Worm (Caenorhabditis elegans) whole organism, late embryonic: ENCODE results near the gene T23B7.3.

ENCODE experiments used
- F13H6.1 ChIP-seq: sonication (generic microtip); optimal IDR thresholded peaks from 2 replicates; lab custom pipeline; 2016; ENCODE audit warnings: missing genetic modification characterization, missing compliant biosample characterization
- K02D7.2 ChIP-seq: sonication (generic microtip); optimal IDR thresholded peaks from 2 replicates; lab custom pipeline; 2017; ENCODE audit warnings: mild to moderate bottlenecking, missing genetic modification characterization, missing compliant biosample characterization
- Y22D7AL.16 ChIP-seq: sonication (generic microtip); optimal IDR thresholded peaks from 2 replicates; lab custom pipeline; 2016; ENCODE audit warnings: missing genetic modification characterization, missing compliant biosample characterization
- ahr-1 ChIP-seq: sonication (generic microtip); optimal IDR thresholded peaks from 2 replicates; lab custom pipeline; 2016; ENCODE audit warnings: missing genetic modification characterization, missing compliant biosample characterization
- ceh-14 ChIP-seq: sonication (generic microtip); optimal IDR thresholded peaks from 2 replicates; lab custom pipeline; 2016; ENCODE audit warnings: missing genotype, missing genetic modification characterization, missing compliant biosample characterization
- ceh-18 ChIP-seq: sonication (generic microtip); optimal IDR thresholded peaks from 2 replicates; lab custom pipeline; 2016; ENCODE audit warnings: missing genetic modification characterization, missing compliant biosample characterization
- ceh-19 ChIP-seq: fragments of 200-800 bp; sonication (Bioruptor generic); optimal IDR thresholded peaks from 2 replicates; lab custom pipeline; 2018; ENCODE audit warnings: mild to moderate bottlenecking, missing genetic modification characterization, missing compliant biosample characterization
- ceh-2 ChIP-seq: sonication (generic microtip); optimal IDR thresholded peaks from 2 replicates; lab custom pipeline; 2016; ENCODE audit warnings: missing genotype, missing genetic modification characterization, missing compliant biosample characterization
- ceh-22 ChIP-seq: sonication (generic microtip); optimal IDR thresholded peaks from 2 replicates; lab custom pipeline; 2017; ENCODE audit warnings: missing biosample characterization, missing genetic modification characterization
- ceh-24 ChIP-seq: sonication (generic microtip); optimal IDR thresholded peaks from 2 replicates; lab custom pipeline; 2016; ENCODE audit warnings: mild to moderate bottlenecking, missing genetic modification characterization, missing compliant biosample characterization
- ceh-31 ChIP-seq: sonication (generic microtip); optimal IDR thresholded peaks from 2 replicates; lab custom pipeline; 2016; ENCODE audit warnings: missing genetic modification characterization, missing compliant biosample characterization
- ceh-34 ChIP-seq: sonication (generic microtip); optimal IDR thresholded peaks from 2 replicates; lab custom pipeline; 2016; ENCODE audit warnings: mild to moderate bottlenecking, missing genetic modification characterization, missing compliant biosample characterization
- ceh-48 ChIP-seq: sonication (generic microtip); optimal IDR thresholded peaks from 2 replicates; lab custom pipeline; 2016; ENCODE audit warnings: missing genetic modification characterization, inconsistent platforms, missing compliant biosample characterization
- ceh-6 ChIP-seq: fragments of 200-800 bp; sonication (Bioruptor generic); optimal IDR thresholded peaks from 2 replicates; lab custom pipeline; 2018; ENCODE audit warnings: mild to moderate bottlenecking, missing genetic modification characterization, missing compliant biosample characterization
- ceh-9 ChIP-seq: sonication (generic microtip); optimal IDR thresholded peaks from 2 replicates; lab custom pipeline; 2016; ENCODE audit warnings: mild to moderate bottlenecking, missing genetic modification characterization, inconsistent platforms, missing compliant biosample characterization
- che-1 ChIP-seq: sonication (generic microtip); optimal IDR thresholded peaks from 2 replicates; lab custom pipeline; 2016; ENCODE audit warnings: mild to moderate bottlenecking, missing genetic modification characterization, missing compliant biosample characterization
- elt-4 ChIP-seq: sonication (generic microtip); optimal IDR thresholded peaks from 2 replicates; lab custom pipeline; 2016; ENCODE audit warnings: missing genetic modification characterization, missing compliant biosample characterization
- eyg-1 ChIP-seq: sonication (generic microtip); optimal IDR thresholded peaks from 2 replicates; lab custom pipeline; 2016; ENCODE audit warnings: missing genotype, missing genetic modification characterization, missing compliant biosample characterization
- fax-1 ChIP-seq: sonication (generic microtip); optimal IDR thresholded peaks from 2 replicates; lab custom pipeline; 2016; ENCODE audit warnings: missing genotype, missing genetic modification characterization, missing compliant biosample characterization
- fkh-10 ChIP-seq: fragments of 150-350 bp; optimal IDR thresholded peaks from 2 replicates; lab custom pipeline; 2014; ENCODE audit warnings: missing biosample characterization, missing genetic modification reagents, missing genetic modification characterization
- fkh-6 ChIP-seq: sonication (generic microtip); optimal IDR thresholded peaks from 2 replicates; lab custom pipeline; 2016; ENCODE audit warnings: missing genetic modification characterization, missing compliant biosample characterization
- hlh-13 ChIP-seq: fragments of 200-800 bp; sonication (Bioruptor generic); optimal IDR thresholded peaks from 2 replicates; lab custom pipeline; 2018; ENCODE audit warnings: mild to moderate bottlenecking, missing genetic modification characterization, missing compliant biosample characterization
- hlh-15 ChIP-seq: sonication (generic microtip); optimal IDR thresholded peaks from 2 replicates; lab custom pipeline; 2016; ENCODE audit warnings: missing genetic modification characterization, missing compliant biosample characterization
- hlh-6 ChIP-seq: sonication (generic microtip); optimal IDR thresholded peaks from 2 replicates; lab custom pipeline; 2016; ENCODE audit warnings: missing genotype, missing genetic modification characterization, missing compliant biosample characterization
- hlh-8 ChIP-seq: sonication (generic microtip); optimal IDR thresholded peaks from 2 replicates; lab custom pipeline; 2016; ENCODE audit warnings: missing genotype, missing genetic modification characterization, missing compliant biosample characterization
- lim-6 ChIP-seq: sonication (generic microtip); optimal IDR thresholded peaks from 2 replicates; lab custom pipeline; 2016; ENCODE audit warnings: missing genetic modification characterization, missing compliant biosample characterization
- mec-3 ChIP-seq: sonication (generic microtip); optimal IDR thresholded peaks from 2 replicates; lab custom pipeline; 2016; ENCODE audit warnings: borderline replicate concordance, missing genetic modification characterization, missing compliant biosample characterization
- nfya-1 ChIP-seq: sonication (generic microtip); optimal IDR thresholded peaks from 2 replicates; lab custom pipeline; 2017; ENCODE audit warnings: missing genetic modification characterization, mild to moderate bottlenecking, missing compliant biosample characterization, antibody characterized with exemption, moderate library complexity
- nhr-232 ChIP-seq: sonication (generic microtip); optimal IDR thresholded peaks from 2 replicates; lab custom pipeline; 2016; ENCODE audit warnings: missing genetic modification characterization, missing compliant biosample characterization
- odd-2 ChIP-seq: sonication (generic microtip); optimal IDR thresholded peaks from 2 replicates; lab custom pipeline; 2017; ENCODE audit warnings: antibody characterized with exemption, mild to moderate bottlenecking, missing genetic modification characterization, missing compliant biosample characterization
- pag-3 ChIP-seq: sonication (generic microtip); optimal IDR thresholded peaks from 2 replicates; lab custom pipeline; 2016; ENCODE audit warnings: missing compliant biosample characterization, missing genetic modification characterization, borderline replicate concordance
- pat-9 ChIP-seq: fragments of 200-800 bp; sonication (Bioruptor generic); optimal IDR thresholded peaks from 2 replicates; lab custom pipeline; 2018; ENCODE audit warnings: mild to moderate bottlenecking, missing genetic modification characterization, moderate library complexity, missing compliant biosample characterization
- pha-2 ChIP-seq: sonication (generic microtip); optimal IDR thresholded peaks from 2 replicates; lab custom pipeline; 2017; ENCODE audit warnings: mild to moderate bottlenecking, missing genetic modification characterization, missing compliant biosample characterization
- pros-1 ChIP-seq: fragments of 150-350 bp; optimal IDR thresholded peaks from 2 replicates; lab custom pipeline; 2014; ENCODE audit warnings: missing biosample characterization, missing genetic modification reagents, missing genetic modification characterization
- rnt-1 ChIP-seq: sonication (generic microtip); optimal IDR thresholded peaks from 2 replicates; lab custom pipeline; 2016; ENCODE audit warnings: missing genetic modification characterization, missing compliant biosample characterization
- sdc-2 ChIP-seq: sonication (generic microtip); optimal IDR thresholded peaks from 2 replicates; lab custom pipeline; 2016; ENCODE audit warnings: missing genotype, missing genetic modification characterization, missing compliant biosample characterization
- tbx-2 ChIP-seq: sonication (generic microtip); optimal IDR thresholded peaks from 2 replicates; lab custom pipeline; 2016; ENCODE audit warnings: missing genetic modification characterization, missing compliant biosample characterization
- tbx-7 ChIP-seq: sonication (generic microtip); optimal IDR thresholded peaks from 2 replicates; lab custom pipeline; 2016; ENCODE audit warnings: missing genotype, missing genetic modification characterization, missing compliant biosample characterization
- unc-42 ChIP-seq: sonication (generic microtip); optimal IDR thresholded peaks from 2 replicates; lab custom pipeline; 2016; ENCODE audit warnings: missing genotype, missing genetic modification characterization, missing compliant biosample characterization
- unc-55 ChIP-seq: sonication (generic microtip); optimal IDR thresholded peaks from 2 replicates; lab custom pipeline; 2017; ENCODE audit warnings: missing biosample characterization, missing genetic modification reagents, missing genetic modification characterization
- zip-5 ChIP-seq: sonication (generic microtip); optimal IDR thresholded peaks from 2 replicates; lab custom pipeline; 2016; ENCODE audit warnings: missing genetic modification characterization, missing compliant biosample characterization

T23B7.3 gene

ce11 chrII:4866045-4866444 is 16.1 kb downstream of the T23B7.3 start:
- no peak for TF ChIP-seq pag-3 (tag; lab: Kevin White, UChicago)
- no peak for TF ChIP-seq che-1
- TF ChIP-seq ceh-9 (tag; lab: Kevin White, UChicago), result no peak
- TF ChIP-seq tbx-7 (tag; lab: Kevin White, UChicago), result no peak
- no peak for TF ChIP-seq ceh-19 (GFP tag; lab: Kevin White, UChicago)
- TF ChIP-seq sdc-2 (tag; lab: Kevin White, UChicago), result no peak
- TF ChIP-seq ahr-1 (tag; lab: Kevin White, UChicago), result no peak
- no peak for TF ChIP-seq hlh-13 (GFP tag; lab: Kevin White, UChicago)
- no peak for TF ChIP-seq pat-9 (tag; lab: Kevin White, UChicago)
- TF ChIP-seq ceh-14 (tag; lab: Kevin White, UChicago), result no peak
- TF ChIP-seq unc-55 (GFP tag; lab: Kevin White, UChicago), result no peak
- no peak for TF ChIP-seq ceh-2 (tag; lab: Kevin White, UChicago)
- TF ChIP-seq ceh-22 (tag; lab: Kevin White, UChicago), result no peak
- no peak for TF ChIP-seq ceh-48 (tag; lab: Kevin White, UChicago)

ce11 chrII:4867476-4867875 is 17.5 kb downstream of the T23B7.3 start, which contains the start of gene col-17:
Gene col-17, minus strand, starts transcription at chrII:4867576.
- TF ChIP-seq ceh-34 (tag; lab: Kevin White, UChicago) (no peak), zip-5 (no peak), ceh-22 (tag; lab: Kevin White, UChicago) (no peak), K02D7.2 (no peak), fax-1 (no peak), mec-3 (tag; lab: Kevin White, UChicago) (no peak), pha-2 (tag; lab: Kevin White, UChicago) (no peak), hlh-15 (tag; lab: Kevin White, UChicago) (no peak), elt-4 (tag; lab: Kevin White, UChicago) (no peak), tbx-7 (tag; lab: Kevin White, UChicago) (no peak), lim-6 (no peak), ceh-24 (tag; lab: Kevin White, UChicago) (no peak), ceh-19 (GFP tag; lab: Kevin White, UChicago) (no peak), ceh-6 (GFP tag; lab: Kevin White, UChicago) (no peak), hlh-8 (no peak), ceh-14 (tag; lab: Kevin White, UChicago) (no peak), unc-55 (GFP tag; lab: Kevin White, UChicago) (no peak), unc-42 (tag; lab: Kevin White, UChicago) (no peak), eyg-1 (tag; lab: Kevin White, UChicago) (no peak), ceh-18 (tag; lab: Kevin White, UChicago) (no peak)

- no peak for TF ChIP-seq pros-1 (tag; lab: Kevin White, UChicago)
- no peak for TF ChIP-seq ceh-34 (tag; lab: Kevin White, UChicago)
- no peak for TF ChIP-seq unc-55 (GFP tag; lab: Kevin White, UChicago)
- TF ChIP-seq pat-9 (tag; lab: Kevin White, UChicago), result no peak
- TF ChIP-seq elt-4 (tag; lab: Kevin White, UChicago), result peak; percentile 86
- TF ChIP-seq fkh-10 (GFP tag; lab: Kevin White, UChicago), result no peak
- TF ChIP-seq ceh-31 (tag; lab: Kevin White, UChicago), result peak; percentile 18
- peak; percentile 9 for TF ChIP-seq hlh-6 (tag; lab: Kevin White, UChicago)
- no peak for TF ChIP-seq unc-42 (tag; lab: Kevin White, UChicago)
Measured at ce11 chrII:4869793-4870343, 19.9 kb downstream of the T23B7.3 start.

ce11 chrII:4870691-4871090 is 20.7 kb downstream of the T23B7.3 start, which contains the start of gene col-20:
Gene col-20, minus strand, starts transcription at chrII:4870791.
- TF ChIP-seq zip-5 (no peak), nhr-232 (no peak), F13H6.1 (tag; lab: Kevin White, UChicago) (no peak), ceh-14 (tag; lab: Kevin White, UChicago) (no peak), nfya-1 (tag; lab: Kevin White, UChicago) (no peak), ceh-31 (tag; lab: Kevin White, UChicago) (no peak), odd-2 (tag; lab: Kevin White, UChicago) (no peak), mec-3 (tag; lab: Kevin White, UChicago) (no peak), elt-4 (tag; lab: Kevin White, UChicago) (no peak), ceh-48 (tag; lab: Kevin White, UChicago) (no peak), pros-1 (tag; lab: Kevin White, UChicago) (no peak), rnt-1 (tag; lab: Kevin White, UChicago) (no peak), Y22D7AL.16 (tag; lab: Kevin White, UChicago) (no peak), ceh-6 (GFP tag; lab: Kevin White, UChicago) (no peak), hlh-15 (tag; lab: Kevin White, UChicago) (no peak), tbx-2 (tag; lab: Kevin White, UChicago) (no peak), unc-55 (GFP tag; lab: Kevin White, UChicago) (no peak), fkh-6 (tag; lab: Kevin White, UChicago) (no peak)
